Fruit fly (Drosophila melanogaster): Measurements from ENCODE around the gene Srp14.

Gene Srp14

DNA sequence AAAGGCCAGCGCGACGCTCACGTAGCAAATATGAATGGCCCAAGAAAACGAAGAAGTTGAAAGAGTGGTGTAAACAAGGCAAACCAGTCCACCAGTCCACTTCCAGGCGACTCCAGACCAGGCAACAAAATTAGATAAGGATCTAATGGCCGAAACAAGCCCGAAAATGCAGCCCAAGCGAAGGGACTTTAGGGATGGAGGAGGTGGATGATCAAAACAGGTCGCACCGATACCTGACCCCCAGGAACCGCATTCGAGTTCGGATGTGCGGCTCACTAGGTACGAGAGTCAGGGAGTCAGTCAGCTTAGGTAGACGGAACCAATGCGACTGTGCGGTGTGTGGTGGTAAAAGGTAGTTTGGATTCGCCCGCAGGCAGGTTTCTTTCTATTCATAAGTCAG lies 36.7 kb upstream of the Srp14 start:
- TF ChIP-seq psq (GFP tag; optimal IDR thresholded peaks at IDR 0.05): peak; percentile 37
- TF ChIP-seq usp (GFP tag; optimal IDR thresholded peaks at IDR 0.05): no peak

DNA sequence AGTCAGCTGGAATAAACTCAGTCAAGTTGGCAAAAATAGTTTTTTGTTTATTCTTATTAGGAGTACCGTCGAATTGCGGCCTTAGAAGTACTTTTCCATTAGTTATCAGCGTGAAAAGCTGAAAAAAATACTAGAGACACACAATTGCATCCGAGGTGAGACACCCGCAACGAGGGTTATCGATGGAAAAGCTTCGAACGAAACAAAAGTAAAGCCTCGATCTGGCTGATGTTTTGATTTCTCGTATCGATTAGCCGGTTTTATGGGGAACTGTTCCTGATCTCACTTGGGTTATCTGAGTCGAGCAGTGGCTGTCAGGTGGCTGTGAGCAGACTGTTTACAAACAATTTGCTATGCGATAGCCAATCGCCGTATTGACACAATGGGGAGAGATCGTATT lies 36.2 kb upstream of the Srp14 start:
- TF ChIP-seq jim (GFP tag; optimal IDR thresholded peaks at IDR 0.05): no peak
- TF ChIP-seq Hnf4 (GFP tag; optimal IDR thresholded peaks at IDR 0.05): no peak
- no peak for TF ChIP-seq CG32264 (GFP tag; optimal IDR thresholded peaks at IDR 0.05)
- no peak for TF ChIP-seq Dfd (GFP tag; optimal IDR thresholded peaks at IDR 0.05)
- TF ChIP-seq dl (GFP tag; optimal IDR thresholded peaks at IDR 0.05; ENCODE audit: insufficient read depth in 1 of 2, partially characterized antibody in 2 of 2): no peak
- TF ChIP-seq Myc (optimal IDR thresholded peaks at IDR 0.05): no peak
- no peak for TF ChIP-seq CG9705 (GFP tag; optimal IDR thresholded peaks at IDR 0.05)
- TF ChIP-seq br (GFP tag; optimal IDR thresholded peaks at IDR 0.05): no peak
- TF ChIP-seq usp (GFP tag; optimal IDR thresholded peaks at IDR 0.05): no peak
- no peak for TF ChIP-seq tai (GFP tag; optimal IDR thresholded peaks at IDR 0.05)
- no peak for TF ChIP-seq h (GFP tag; optimal IDR thresholded peaks at IDR 0.05)
- no peak for TF ChIP-seq Jra (GFP tag; optimal IDR thresholded peaks at IDR 0.05)
- no peak for TF ChIP-seq pan (optimal IDR thresholded peaks at IDR 0.05)
- no peak for TF ChIP-seq rgr (GFP tag; optimal IDR thresholded peaks at IDR 0.05)
- no peak for TF ChIP-seq psq (GFP tag; optimal IDR thresholded peaks at IDR 0.05)

DNA sequence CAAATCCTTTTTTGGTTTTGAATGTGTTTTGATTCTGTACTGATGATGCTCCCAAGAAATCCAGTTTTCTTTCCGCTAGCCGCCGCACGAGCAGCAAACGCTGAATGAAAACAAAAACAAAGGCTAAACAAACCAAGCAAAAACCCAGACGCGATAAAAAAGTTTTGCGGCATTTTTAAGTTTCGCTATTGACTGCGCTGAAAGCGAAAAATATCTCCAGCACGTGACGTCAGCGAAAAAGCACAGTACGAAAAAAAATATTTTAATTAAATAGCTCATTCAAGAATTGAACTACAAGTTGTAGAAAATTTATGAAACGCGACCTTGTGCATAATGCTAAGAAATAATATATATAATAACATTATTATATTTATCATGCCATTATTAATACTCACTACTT lies 35.0 kb upstream of the Srp14 start:
- TF ChIP-seq brk (GFP tag; optimal IDR thresholded peaks at IDR 0.05): peak; percentile 17
- TF ChIP-seq pan (optimal IDR thresholded peaks at IDR 0.05): no peak

DNA sequence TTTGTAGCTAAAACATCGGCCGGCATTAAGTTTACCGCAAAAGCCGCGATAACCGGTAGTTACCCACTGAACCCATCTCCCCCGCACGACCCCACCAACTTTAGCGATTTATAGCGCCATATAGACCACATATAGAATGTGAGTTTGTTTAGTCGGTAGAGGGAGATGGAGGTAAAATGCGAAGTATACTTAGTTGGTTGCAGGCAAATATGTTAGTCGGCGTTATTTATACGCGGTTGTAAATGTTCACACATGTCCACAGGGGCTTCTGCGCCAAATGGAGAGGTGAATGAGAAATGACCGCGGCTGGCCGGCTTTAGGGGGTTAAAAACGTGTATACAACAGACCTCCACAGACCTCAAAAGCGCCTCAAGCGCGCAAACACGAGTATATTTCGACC lies 34.2 kb upstream of the Srp14 start:
- peak in 1 of 2 experiments; percentile 15 for TF ChIP-seq foxo (GFP tag; optimal IDR thresholded peaks at IDR 0.05)
- TF ChIP-seq Hr78 (GFP tag; optimal IDR thresholded peaks at IDR 0.05): no peak
- no peak for TF ChIP-seq Myc (optimal IDR thresholded peaks at IDR 0.05)
- peak; percentile 6 for TF ChIP-seq HLH106 (tag; optimal IDR thresholded peaks at IDR 0.05)
- TF ChIP-seq sv (GFP tag; optimal IDR thresholded peaks at IDR 0.05): no peak
- TF ChIP-seq psq (GFP tag; optimal IDR thresholded peaks at IDR 0.05): peak; percentile 3
- TF ChIP-seq fru (GFP tag; optimal IDR thresholded peaks at IDR 0.05): peak; percentile 3
- TF ChIP-seq rgr (GFP tag; optimal IDR thresholded peaks at IDR 0.05): peak; percentile 9

DNA sequence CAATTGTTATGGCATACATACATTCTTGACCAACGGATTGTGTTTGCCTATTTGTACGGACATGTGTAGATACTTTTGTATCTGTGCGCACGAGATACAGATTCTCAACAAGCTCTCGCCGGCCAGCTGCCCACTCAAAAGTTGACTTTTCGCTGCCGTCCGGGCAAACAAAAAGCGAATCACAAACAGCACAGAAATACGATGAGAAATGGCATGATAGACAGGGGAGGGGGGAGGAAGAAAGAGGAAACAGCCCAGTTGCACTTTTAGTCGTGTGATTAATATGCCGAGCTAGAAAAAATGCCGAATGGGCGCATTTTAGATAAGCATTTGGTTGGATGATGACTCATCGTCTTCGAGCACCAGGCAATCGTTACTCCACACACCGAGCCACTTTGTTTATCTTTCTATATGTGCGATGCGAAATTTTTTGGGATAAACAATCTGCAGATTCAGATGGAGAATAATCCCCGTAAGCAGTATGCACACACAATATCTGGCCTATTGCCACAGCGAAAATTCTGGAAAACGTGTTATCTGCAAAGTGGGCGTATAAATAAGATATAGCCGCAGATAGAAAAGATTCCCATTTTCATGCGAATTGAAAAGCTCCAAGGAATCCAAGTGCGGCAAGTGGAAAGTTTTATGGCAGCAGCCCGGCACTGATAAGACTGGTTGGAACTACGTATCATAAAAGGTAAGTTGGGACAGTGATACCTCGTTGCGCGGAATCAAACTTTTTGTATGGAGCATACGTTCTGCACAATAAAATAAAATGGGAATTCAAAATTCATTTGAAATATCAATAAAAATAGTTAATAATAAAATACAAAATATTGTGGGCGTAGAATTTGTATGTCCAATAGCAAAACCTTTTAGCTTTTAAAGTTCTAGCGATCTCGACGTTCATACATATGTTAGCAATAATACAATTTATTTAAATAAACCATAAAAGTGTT lies 33.0 kb upstream of the Srp14 start:
- TF ChIP-seq Sp1 (GFP tag; optimal IDR thresholded peaks at IDR 0.05) (no peak), woc (GFP tag; optimal IDR thresholded peaks at IDR 0.05) (no peak), h (GFP tag; optimal IDR thresholded peaks at IDR 0.05) (peak; percentile 24), foxo (GFP tag; optimal IDR thresholded peaks at IDR 0.05) (peak in 1 of 2 experiments; percentile 27), Vsx2 (GFP tag; optimal IDR thresholded peaks at IDR 0.05; ENCODE audit: partially characterized antibody) (no peak), Rel (GFP tag; optimal IDR thresholded peaks at IDR 0.05) (no peak), Rel (tag; optimal IDR thresholded peaks at IDR 0.05) (peak; percentile 21), Dif (GFP tag; optimal IDR thresholded peaks at IDR 0.05; ENCODE audit: partially characterized antibody) (no peak), lola (GFP tag; optimal IDR thresholded peaks at IDR 0.05) (no peak)

DNA sequence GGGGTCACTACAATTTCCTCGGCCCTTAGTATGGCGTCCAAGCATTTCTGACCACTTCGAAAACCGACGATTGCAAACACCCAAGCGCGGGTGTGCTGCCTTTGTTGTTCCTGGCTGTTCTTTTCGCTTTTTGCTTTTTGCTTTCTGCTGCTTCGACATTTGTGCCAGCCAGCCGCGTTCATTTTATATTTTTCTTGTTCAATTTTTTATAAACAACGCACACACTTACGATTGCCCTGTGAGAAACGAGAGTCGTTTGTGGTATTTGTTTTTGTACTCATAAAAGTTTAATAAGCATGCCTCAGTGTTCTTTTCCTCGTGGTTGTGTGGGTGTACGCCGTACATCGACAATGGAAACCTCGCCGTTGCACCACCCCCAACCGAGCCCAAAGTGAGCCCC lies 32.2 kb upstream of the Srp14 start:
- TF ChIP-seq Jra (GFP tag; optimal IDR thresholded peaks at IDR 0.05): no peak
- TF ChIP-seq pan (optimal IDR thresholded peaks at IDR 0.05): no peak
- TF ChIP-seq rgr (GFP tag; optimal IDR thresholded peaks at IDR 0.05): peak; percentile 5
- TF ChIP-seq GATAd (GFP tag; optimal IDR thresholded peaks at IDR 0.05): no peak
- TF ChIP-seq sage (GFP tag; optimal IDR thresholded peaks at IDR 0.05): peak; percentile 36
- no peak for TF ChIP-seq CG9705 (GFP tag; optimal IDR thresholded peaks at IDR 0.05)
- TF ChIP-seq Dfd (GFP tag; optimal IDR thresholded peaks at IDR 0.05): no peak
- no peak for TF ChIP-seq woc (GFP tag; optimal IDR thresholded peaks at IDR 0.05)
- no peak for TF ChIP-seq Sp1 (GFP tag; optimal IDR thresholded peaks at IDR 0.05)
- no peak for TF ChIP-seq Rel (GFP tag; optimal IDR thresholded peaks at IDR 0.05)
- peak; percentile 51 for TF ChIP-seq Rel (tag; optimal IDR thresholded peaks at IDR 0.05)
- TF ChIP-seq Vsx2 (GFP tag; optimal IDR thresholded peaks at IDR 0.05; ENCODE audit: partially characterized antibody): no peak
- TF ChIP-seq N (GFP tag; optimal IDR thresholded peaks at IDR 0.05): no peak
- no peak for TF ChIP-seq Myc (optimal IDR thresholded peaks at IDR 0.05)
- no peak for TF ChIP-seq ey (GFP tag; optimal IDR thresholded peaks at IDR 0.05)
- no peak for TF ChIP-seq Hr78 (GFP tag; optimal IDR thresholded peaks at IDR 0.05)

All from whole organism, wandering third instar larva.